Worm (Caenorhabditis elegans) whole organism, L4 larva: ENCODE data around the gene Y46H3C.5.

Source experiments
- F10B5.3 ChIP-seq: sonication (generic microtip); optimal IDR thresholded peaks from 2 replicates; lab custom pipeline; 2016; ENCODE audit warnings: mild to moderate bottlenecking, missing genetic modification characterization, missing compliant biosample characterization
- T26A8.4 ChIP-seq: fragments of 200-800 bp; sonication (Bioruptor generic); IDR thresholded peaks from 2 replicates; pipeline ENCODE4 v1.3.6; 2022; ENCODE audit warnings: missing genetic modification characterization, missing compliant biosample characterization
- Y48G9A.11 ChIP-seq: fragments of 200-800 bp; sonication (Bioruptor generic); IDR thresholded peaks from 2 replicates; pipeline ENCODE4 v1.3.6; 2022; ENCODE audit warnings: missing genetic modification reagents, missing genetic modification characterization, missing compliant biosample characterization
- Y5F2A.4 ChIP-seq: fragments of 200-800 bp; sonication (Bioruptor generic); optimal IDR thresholded peaks from 2 replicates; lab custom pipeline; 2018; ENCODE audit warnings: mild to moderate bottlenecking, missing genetic modification characterization, missing compliant biosample characterization
- ZK546.5 ChIP-seq, 2 experiments: sonication (generic microtip); optimal IDR thresholded peaks; 2 replicates each; lab custom pipeline; 2017; ENCODE audit warnings: missing biosample characterization in 2 of 2, missing genetic modification characterization in 2 of 2
- aha-1 ChIP-seq: fragments of 150-350 bp; peaks from one replicate; lab custom pipeline; 2014; ENCODE audit warnings: missing biosample characterization, missing genetic modification characterization
- attf-4 ChIP-seq: sonication (generic microtip); optimal IDR thresholded peaks from 3 replicates; lab custom pipeline; 2017; ENCODE audit warnings: missing biosample characterization, missing genetic modification characterization
- ceh-32 ChIP-seq: sonication (generic microtip); optimal IDR thresholded peaks from 2 replicates; lab custom pipeline; 2016; ENCODE audit warnings: mild to moderate bottlenecking, missing genetic modification characterization, missing compliant biosample characterization; ENCODE audit not compliant: poor library complexity
- ceh-62 ChIP-seq: sonication (generic microtip); optimal IDR thresholded peaks from 2 replicates; lab custom pipeline; 2017; ENCODE audit warnings: missing biosample characterization, missing genetic modification characterization
- ces-1 ChIP-seq: fragments of 150-350 bp; sonication (generic microtip); optimal IDR thresholded peaks from 4 replicates; lab custom pipeline; 2014; ENCODE audit warnings: missing biosample characterization, missing genetic modification reagents, missing genetic modification characterization
- daf-12 ChIP-seq: fragments of 150-350 bp; optimal IDR thresholded peaks from 2 replicates; lab custom pipeline; 2014; ENCODE audit warnings: missing biosample characterization, missing genetic modification reagents, missing genetic modification characterization
- daf-16 ChIP-seq, 3 experiments: sonication (generic microtip); optimal IDR thresholded peaks; 2 replicates each; lab custom pipeline; 2016 to 2017; ENCODE audit warnings: missing genetic modification characterization in 3 of 3, missing genetic modification reagents in 3 of 3, mild to moderate bottlenecking in 2 of 3, missing compliant biosample characterization in 2 of 3, missing biosample characterization in 1 of 3, moderate library complexity in 1 of 3
- daf-19 ChIP-seq: fragments of 200-800 bp; sonication (Bioruptor generic); conservative IDR thresholded peaks from 2 replicates; pipeline ENCODE4 v1.3.6; 2022; ENCODE audit warnings: missing genetic modification characterization, missing compliant biosample characterization
- duxl-1 ChIP-seq: sonication (generic microtip); optimal IDR thresholded peaks from 2 replicates; lab custom pipeline; 2016; ENCODE audit warnings: mild to moderate bottlenecking, missing genetic modification characterization, moderate library complexity, missing compliant biosample characterization; ENCODE audit not compliant: poor library complexity
- egl-43 ChIP-seq: fragments of 200-800 bp; sonication (Bioruptor generic); IDR thresholded peaks from 2 replicates; pipeline ENCODE4 v1.3.6; 2022; ENCODE audit warnings: missing genetic modification reagents, missing genetic modification characterization, missing compliant biosample characterization
- fkh-10 ChIP-seq: fragments of 150-350 bp; optimal IDR thresholded peaks from 2 replicates; lab custom pipeline; 2014; ENCODE audit warnings: missing biosample characterization, missing genetic modification reagents, missing genetic modification characterization
- fos-1 ChIP-seq: fragments of 150-350 bp; optimal IDR thresholded peaks from 2 replicates; lab custom pipeline; 2014; ENCODE audit warnings: missing biosample characterization, missing genetic modification characterization
- hlh-30 ChIP-seq: sonication (generic microtip); optimal IDR thresholded peaks from 2 replicates; lab custom pipeline; 2017; ENCODE audit warnings: antibody characterized with exemption, mild to moderate bottlenecking, missing genetic modification characterization, missing compliant biosample characterization; ENCODE audit not compliant: insufficient read depth
- lin-39 ChIP-seq: fragments of 150-350 bp; optimal IDR thresholded peaks from 2 replicates; lab custom pipeline; 2014; ENCODE audit warnings: missing biosample characterization, missing genetic modification reagents, missing genetic modification characterization
- lir-3 ChIP-seq: sonication (generic microtip); optimal IDR thresholded peaks from 2 replicates; lab custom pipeline; 2016; ENCODE audit warnings: mild to moderate bottlenecking, missing genetic modification characterization, missing compliant biosample characterization
- madf-9 ChIP-seq: fragments of 200-800 bp; sonication (Bioruptor generic); conservative IDR thresholded peaks from 2 replicates; pipeline ENCODE4 v1.3.6; 2022; ENCODE audit warnings: missing genetic modification reagents, missing genetic modification characterization, missing compliant biosample characterization
- mdt-29 ChIP-seq: fragments of 200-800 bp; sonication (Bioruptor generic); IDR thresholded peaks from 2 replicates; pipeline ENCODE4 v1.3.6; 2022; ENCODE audit warnings: missing genetic modification reagents, missing genetic modification characterization, missing compliant biosample characterization
- mep-1 ChIP-seq: fragments of 150-350 bp; sonication (generic microtip); optimal IDR thresholded peaks from 3 replicates; lab custom pipeline; 2014; ENCODE audit warnings: missing biosample characterization, missing genetic modification characterization
- mxl-2 ChIP-seq: fragments of 200-800 bp; sonication (Bioruptor generic); conservative IDR thresholded peaks from 2 replicates; pipeline ENCODE4 v1.3.6; 2022; ENCODE audit warnings: missing genetic modification reagents, missing genetic modification characterization, missing compliant biosample characterization
- nhr-28 ChIP-seq: fragments of 150-350 bp; optimal IDR thresholded peaks from 2 replicates; lab custom pipeline; 2014; ENCODE audit warnings: missing biosample characterization, missing genetic modification characterization
- nhr-42 ChIP-seq: fragments of 200-800 bp; sonication (Bioruptor generic); IDR thresholded peaks from 2 replicates; pipeline ENCODE4 v1.3.6; 2022; ENCODE audit warnings: missing genetic modification characterization, missing compliant biosample characterization
- php-3 ChIP-seq: fragments of 200-800 bp; sonication (Bioruptor generic); IDR thresholded peaks from 2 replicates; pipeline ENCODE4 v1.3.6; 2022; ENCODE audit warnings: missing genetic modification reagents, missing genetic modification characterization, missing compliant biosample characterization
- rbr-2 ChIP-seq: sonication (generic microtip); optimal IDR thresholded peaks from 2 replicates; lab custom pipeline; 2016; ENCODE audit warnings: missing genotype, missing genetic modification characterization, missing compliant biosample characterization
- saeg-2 ChIP-seq: fragments of 200-800 bp; sonication (Bioruptor generic); IDR thresholded peaks from 2 replicates; pipeline ENCODE4 v1.3.6; 2022; ENCODE audit warnings: missing genetic modification reagents, missing genetic modification characterization, missing compliant biosample characterization
- snpc-1.2 ChIP-seq: fragments of 200-800 bp; sonication (Bioruptor generic); IDR thresholded peaks from 2 replicates; pipeline ENCODE4 v1.3.6; 2022; ENCODE audit warnings: missing genetic modification reagents, missing genetic modification characterization, missing compliant biosample characterization
- spr-1 ChIP-seq: sonication (generic microtip); optimal IDR thresholded peaks from 2 replicates; lab custom pipeline; 2016; ENCODE audit warnings: mild to moderate bottlenecking, missing genetic modification characterization, missing compliant biosample characterization
- unc-130 ChIP-seq: sonication (generic microtip); optimal IDR thresholded peaks from 2 replicates; lab custom pipeline; 2016; ENCODE audit warnings: missing genetic modification reagents, missing genetic modification characterization, missing compliant biosample characterization
- unc-62 ChIP-seq, 3 experiments: fragments of 150-350 bp in 1 of 3; sonication (generic microtip); optimal IDR thresholded peaks in 2 of 3; peaks in 1 of 3; 1 replicate in 1 of 3; 2 replicates in 2 of 3; lab custom pipeline; 2014 to 2017; ENCODE audit warnings: missing biosample characterization in 3 of 3, missing genetic modification characterization in 3 of 3, missing genetic modification reagents in 3 of 3, missing genotype in 1 of 3
- zfp-2 ChIP-seq: sonication (generic microtip); optimal IDR thresholded peaks from 2 replicates; lab custom pipeline; 2016; ENCODE audit warnings: mild to moderate bottlenecking, missing genetic modification characterization, missing compliant biosample characterization
- zip-2 ChIP-seq: fragments of 150-350 bp; optimal IDR thresholded peaks from 2 replicates; lab custom pipeline; 2014; ENCODE audit warnings: missing biosample characterization, missing genetic modification characterization

The Y46H3C.5 gene

DNA sequence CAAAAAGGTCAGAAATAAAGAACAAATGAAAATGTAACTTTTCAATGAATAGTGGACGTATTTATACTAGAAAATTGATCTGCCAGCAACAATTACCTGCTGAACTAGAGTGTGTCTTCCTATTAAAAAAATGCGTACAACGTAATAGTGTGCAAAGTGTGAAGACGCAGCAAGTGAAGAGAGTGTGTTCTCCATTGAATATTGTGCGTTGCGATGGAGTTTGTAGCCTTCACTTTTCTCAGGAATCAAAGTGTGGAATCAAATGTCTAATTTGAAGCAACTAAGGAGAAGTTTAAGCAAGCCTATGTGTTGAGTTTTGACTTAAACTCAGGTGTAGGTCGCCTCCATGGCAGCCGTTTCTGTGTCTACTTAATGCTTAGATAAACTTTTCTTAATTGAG, 39.6 kb upstream of the Y46H3C.5 start, which contains the start of gene gst-21:
Gene gst-21, minus strand, starts transcription at position 101 of the 400 bp plus-strand sequence.
- no peak for TF ChIP-seq lin-39 (tag; lab: Kevin White, UChicago)
- no peak for TF ChIP-seq fkh-10 (GFP tag; lab: Kevin White, UChicago)
- no peak for TF ChIP-seq saeg-2 (GFP tag; lab: Robert Waterston, UW)
- no peak for TF ChIP-seq rbr-2
- peak; percentile 65 for TF ChIP-seq nhr-28 (tag; lab: Kevin White, UChicago)
- TF ChIP-seq unc-62 (GFP tag; optimal IDR thresholded peaks at IDR 0.05 in 1 of 2; lab: Kevin White, UChicago), result peak in 1 of 2 experiments; percentile 15
- no peak for TF ChIP-seq unc-62 (tag; optimal IDR thresholded peaks at IDR 0.05; lab: Kevin White, UChicago)
- TF ChIP-seq, all 104 proteins: peak for 2

DNA sequence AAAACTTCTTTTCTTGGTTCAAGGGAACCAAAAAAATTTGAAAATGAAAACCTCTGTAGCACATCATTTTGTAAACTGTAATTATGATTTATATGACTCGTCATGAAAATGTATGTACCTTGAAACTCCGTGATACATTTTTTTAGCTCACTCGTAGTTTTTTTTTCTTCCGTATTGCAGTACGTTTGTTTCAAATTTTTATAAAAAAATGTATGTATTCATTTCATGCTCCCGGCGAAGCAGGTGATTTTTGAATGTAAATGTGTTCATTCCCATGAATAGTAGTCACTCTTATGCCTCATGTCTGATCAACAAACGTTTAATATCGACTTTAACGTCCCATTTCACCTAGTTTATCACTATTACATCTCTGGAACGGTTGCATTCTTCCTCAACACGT, 33.1 kb upstream of the Y46H3C.5 start, which contains the start of gene sri-27:
Gene sri-27, plus strand, starts transcription at position 301 of the 400 bp plus-strand sequence.
- TF ChIP-seq daf-12 (tag; lab: Kevin White, UChicago) (no peak), hlh-30 (tag; lab: Kevin White, UChicago) (no peak), ZK546.5 (tag; optimal IDR thresholded peaks at IDR 0.05; lab: Kevin White, UChicago) (no peak), rbr-2 (no peak), madf-9 (GFP tag; lab: Robert Waterston, UW) (no peak), zip-2 (no peak), lir-3 (tag; lab: Kevin White, UChicago) (no peak), daf-19 (no peak), aha-1 (tag; lab: Kevin White, UChicago) (no peak), php-3 (GFP tag; lab: Robert Waterston, UW) (no peak), snpc-1.2 (GFP tag; lab: Robert Waterston, UW) (no peak), nhr-42 (GFP tag; lab: Robert Waterston, UW) (no peak), duxl-1 (tag; lab: Kevin White, UChicago) (no peak), attf-4 (no peak), F10B5.3 (tag; lab: Kevin White, UChicago) (no peak), fos-1 (tag; lab: Kevin White, UChicago) (no peak), unc-130 (GFP tag; lab: Kevin White, UChicago) (no peak), ceh-32 (tag; lab: Kevin White, UChicago) (no peak), Y48G9A.11 (GFP tag; lab: Robert Waterston, UW) (no peak), T26A8.4 (no peak)
- TF ChIP-seq, all 104 proteins: peak for 0

DNA sequence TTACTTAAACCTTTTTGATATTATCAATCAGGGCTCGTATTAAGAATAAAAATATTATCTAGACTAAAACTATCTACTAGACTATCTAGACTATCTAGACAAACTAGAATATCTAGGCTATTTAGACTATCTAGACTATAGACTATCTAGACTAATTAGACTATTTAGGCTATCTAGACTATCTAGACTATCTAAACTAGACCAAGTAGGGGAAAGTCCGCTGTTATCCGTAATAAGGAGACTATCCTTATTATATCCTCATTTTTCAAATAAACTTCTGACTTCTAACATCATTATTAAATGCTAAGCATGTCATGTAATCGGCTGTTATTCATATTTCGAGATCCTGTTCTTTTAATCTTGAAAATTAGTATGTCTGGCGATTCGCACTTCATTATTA, 29.7 kb upstream of the Y46H3C.5 start, which contains the start of gene srw-101:
Gene srw-101, plus strand, starts transcription at position 301 of the 400 bp plus-strand sequence.
- TF ChIP-seq madf-9 (GFP tag; lab: Robert Waterston, UW) (no peak), zfp-2 (tag; lab: Kevin White, UChicago) (no peak), ces-1 (GFP tag; lab: Kevin White, UChicago) (no peak), nhr-42 (GFP tag; lab: Robert Waterston, UW) (no peak), lir-3 (tag; lab: Kevin White, UChicago) (no peak), egl-43 (GFP tag; lab: Robert Waterston, UW) (no peak), hlh-30 (tag; lab: Kevin White, UChicago) (no peak), daf-12 (tag; lab: Kevin White, UChicago) (no peak), daf-16 (GFP tag; optimal IDR thresholded peaks at IDR 0.05; lab: Kevin White, UChicago) (no peak), daf-16 (tag; optimal IDR thresholded peaks at IDR 0.05; lab: Kevin White, UChicago) (no peak), ceh-62 (tag; lab: Kevin White, UChicago) (no peak), Y48G9A.11 (GFP tag; lab: Robert Waterston, UW) (no peak), mep-1 (tag; lab: Kevin White, UChicago) (no peak), mxl-2 (GFP tag; lab: Robert Waterston, UW) (no peak), spr-1 (no peak), mdt-29 (GFP tag; lab: Robert Waterston, UW) (no peak), php-3 (GFP tag; lab: Robert Waterston, UW) (no peak), Y5F2A.4 (GFP tag; lab: Kevin White, UChicago) (no peak)
